Fruit fly (Drosophila melanogaster): ENCODE data around the gene CG5359.

The CG5359 gene

DNA sequence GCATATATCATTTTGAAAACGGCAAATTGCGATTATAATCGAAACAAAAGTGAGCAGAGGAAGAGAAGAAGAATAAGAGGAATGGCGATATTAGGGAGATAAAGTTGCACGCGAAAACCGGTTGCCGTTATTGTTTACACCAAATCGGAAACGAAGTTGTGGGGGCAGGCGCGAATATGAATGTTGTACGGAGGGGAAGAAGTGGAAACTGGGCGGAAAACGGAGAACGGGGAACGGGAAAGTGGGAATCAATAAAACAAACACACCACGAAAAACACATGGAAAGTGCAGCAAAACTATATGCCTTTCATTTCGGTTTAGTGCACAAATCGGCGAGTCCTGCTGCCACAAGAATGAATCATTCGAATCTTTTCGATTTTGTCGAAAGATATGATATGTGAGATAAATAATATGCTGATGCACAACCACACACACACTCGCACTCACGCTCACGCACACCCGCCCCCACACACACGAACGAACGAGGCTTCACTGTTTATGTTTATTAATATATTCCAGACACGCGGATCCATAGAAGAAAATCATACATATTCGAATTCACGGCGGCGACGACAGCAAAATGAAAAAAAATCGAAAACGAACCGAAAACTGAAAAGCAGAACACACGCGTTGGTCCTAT, 41.1 kb upstream of the CG5359 start:
- TF ChIP-seq usp (GFP tag; optimal IDR thresholded peaks at IDR 0.05) = no peak
- no peak for TF ChIP-seq brk (GFP tag; optimal IDR thresholded peaks at IDR 0.05)
- TF ChIP-seq psq (GFP tag; optimal IDR thresholded peaks at IDR 0.05) = peak; percentile 53
- no peak for TF ChIP-seq CG9705 (GFP tag; optimal IDR thresholded peaks at IDR 0.05)
- no peak for TF ChIP-seq Hr83 (GFP tag; optimal IDR thresholded peaks at IDR 0.05; ENCODE audit: poor library complexity, severe bottlenecking)
- TF ChIP-seq Abd-B (GFP tag; optimal IDR thresholded peaks at IDR 0.05) = no peak

DNA sequence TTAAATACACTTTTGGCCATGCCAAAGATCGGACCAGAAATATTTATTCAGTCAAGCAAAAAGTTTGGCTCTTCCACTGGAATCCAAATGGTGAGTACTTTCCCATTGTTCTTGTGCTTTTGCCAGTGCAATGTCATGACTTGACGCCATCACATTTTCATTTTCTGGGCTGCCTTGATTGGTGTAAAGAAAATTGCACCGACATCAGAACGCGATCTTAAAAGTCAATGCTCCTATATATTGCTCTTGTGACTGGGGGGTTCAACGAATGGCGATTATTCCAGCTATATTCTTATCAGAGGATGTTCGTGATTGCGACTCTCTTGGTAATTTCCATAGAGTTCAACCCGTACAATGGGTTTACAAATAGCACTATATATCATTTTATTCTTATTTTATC, 39.4 kb upstream of the CG5359 start:
- TF ChIP-seq dl (GFP tag; optimal IDR thresholded peaks at IDR 0.05; ENCODE audit: insufficient read depth in 1 of 2, partially characterized antibody in 2 of 2) (no peak), Rel (GFP tag; optimal IDR thresholded peaks at IDR 0.05) (no peak), Rel (tag; optimal IDR thresholded peaks at IDR 0.05) (peak; percentile 88)

DNA sequence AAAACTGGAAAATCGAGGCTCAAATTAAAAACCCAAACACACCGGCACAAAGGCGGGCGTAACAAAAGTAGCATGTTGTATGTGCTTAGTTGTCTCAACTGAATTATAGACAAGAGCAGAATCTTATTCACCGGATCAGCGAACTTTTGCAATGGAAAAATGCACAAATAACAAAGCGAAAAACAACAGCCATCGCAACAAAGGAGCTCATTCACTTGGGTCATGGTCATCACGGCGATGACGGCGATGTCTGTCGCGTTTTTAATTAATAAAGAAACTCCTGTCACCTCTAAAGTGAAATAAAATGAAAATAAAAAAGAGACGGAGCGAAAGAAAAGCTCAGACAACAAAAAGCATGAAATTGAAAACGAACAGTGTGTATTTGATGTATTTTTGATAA, 38.1 kb upstream of the CG5359 start:
- TF ChIP-seq fru (GFP tag; optimal IDR thresholded peaks at IDR 0.05) (no peak), Dfd (GFP tag; optimal IDR thresholded peaks at IDR 0.05) (no peak)

DNA sequence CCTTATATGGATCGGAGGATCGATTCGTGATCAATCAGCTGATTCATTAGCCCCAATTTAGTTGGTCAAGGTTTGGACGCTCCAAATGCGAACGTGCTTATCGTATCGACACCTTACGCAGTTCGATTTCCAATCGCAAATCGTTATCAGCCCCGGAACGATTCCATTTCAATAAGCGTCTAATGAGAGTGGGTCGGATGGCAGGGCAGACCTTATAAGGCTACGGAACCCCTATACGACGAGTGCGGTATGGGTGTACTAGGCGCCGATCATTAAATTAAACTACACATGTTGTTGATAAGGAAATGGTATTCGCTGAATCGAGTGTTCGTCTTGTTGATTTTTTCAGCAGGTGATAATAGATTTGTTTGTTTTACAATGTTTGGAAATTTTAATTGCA, 34.7 kb upstream of the CG5359 start:
- TF ChIP-seq fru (GFP tag; optimal IDR thresholded peaks at IDR 0.05) (no peak), N (GFP tag; optimal IDR thresholded peaks at IDR 0.05) (no peak), Hr83 (GFP tag; optimal IDR thresholded peaks at IDR 0.05; ENCODE audit: poor library complexity, severe bottlenecking) (no peak), brk (GFP tag; optimal IDR thresholded peaks at IDR 0.05) (peak; percentile 47)

DNA sequence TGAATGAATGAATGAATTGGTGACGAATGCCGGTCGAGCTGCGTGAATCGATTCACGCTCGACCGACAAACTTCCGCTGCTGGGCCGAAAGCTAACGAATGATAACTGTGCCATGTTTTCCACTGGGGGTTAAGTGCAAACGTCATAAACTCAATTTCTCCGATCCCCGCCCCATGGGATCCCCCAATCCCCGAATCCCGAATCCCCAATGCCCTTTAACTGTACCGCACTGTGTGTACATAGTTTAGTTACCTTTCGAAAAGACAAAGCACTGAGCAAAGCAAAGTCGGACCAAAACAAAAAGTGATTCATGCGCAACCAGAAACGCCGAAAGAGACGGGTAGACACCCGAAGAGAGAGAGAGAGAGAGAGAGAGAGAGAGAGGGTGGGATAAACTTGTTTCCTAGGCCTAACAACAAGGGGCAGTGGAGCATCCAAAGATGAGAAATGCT, 33.9 kb upstream of the CG5359 start:
- TF ChIP-seq foxo (GFP tag; optimal IDR thresholded peaks at IDR 0.05) = no peak
- no peak for TF ChIP-seq Rel (GFP tag; optimal IDR thresholded peaks at IDR 0.05)
- TF ChIP-seq Rel (tag; optimal IDR thresholded peaks at IDR 0.05) = peak; percentile 19

DNA sequence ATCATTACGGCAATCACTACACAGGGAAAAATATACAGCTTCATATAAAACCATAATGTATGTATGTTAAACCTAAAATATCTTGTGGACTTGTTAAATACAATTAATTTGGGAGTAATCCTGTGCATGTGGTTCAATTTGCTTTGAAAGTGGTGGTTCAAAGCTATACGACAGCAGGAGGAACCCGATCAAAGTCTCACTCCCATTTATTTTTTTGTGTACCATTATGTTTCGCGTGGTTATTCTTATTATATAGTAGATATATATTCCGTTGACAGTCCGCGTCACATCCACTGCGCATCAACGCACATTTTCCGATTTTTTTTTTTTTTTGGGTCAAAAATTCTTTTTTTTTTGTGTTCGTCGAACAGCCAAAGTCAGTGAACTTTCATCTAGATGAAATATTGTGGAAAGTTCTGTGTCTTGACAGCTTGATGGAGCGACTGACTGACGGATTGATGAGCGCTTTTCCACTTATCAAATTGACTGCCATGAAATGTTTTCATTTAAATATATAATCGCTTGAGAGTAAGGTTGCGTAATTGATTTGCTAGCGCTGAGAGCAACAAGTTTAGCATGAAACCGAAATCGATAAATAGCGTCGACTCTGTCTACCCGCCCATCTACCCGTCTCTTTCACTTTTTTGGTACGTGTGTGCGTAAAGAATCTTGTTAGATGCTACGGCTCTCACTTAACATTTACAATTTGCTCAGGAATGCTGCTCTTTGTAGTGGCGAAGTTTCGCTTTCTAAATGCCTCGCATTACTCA, 32.1 kb upstream of the CG5359 start:
- no peak for TF ChIP-seq pan (optimal IDR thresholded peaks at IDR 0.05)
- no peak for TF ChIP-seq OdsH (GFP tag; optimal IDR thresholded peaks at IDR 0.05)
- no peak for TF ChIP-seq h (GFP tag; optimal IDR thresholded peaks at IDR 0.05)
- no peak for TF ChIP-seq sv (GFP tag; optimal IDR thresholded peaks at IDR 0.05)
- no peak for TF ChIP-seq fru (GFP tag; optimal IDR thresholded peaks at IDR 0.05)
- TF ChIP-seq psq (GFP tag; optimal IDR thresholded peaks at IDR 0.05) = no peak
- no peak for TF ChIP-seq tai (GFP tag; optimal IDR thresholded peaks at IDR 0.05)
- TF ChIP-seq CG9705 (GFP tag; optimal IDR thresholded peaks at IDR 0.05) = no peak
- TF ChIP-seq dsf (GFP tag; optimal IDR thresholded peaks at IDR 0.05; ENCODE audit: borderline replicate concordance) = no peak
- TF ChIP-seq N (GFP tag; optimal IDR thresholded peaks at IDR 0.05) = no peak
- TF ChIP-seq foxo (GFP tag; optimal IDR thresholded peaks at IDR 0.05) = no peak
- TF ChIP-seq Vsx2 (GFP tag; optimal IDR thresholded peaks at IDR 0.05; ENCODE audit: partially characterized antibody) = no peak
- no peak for TF ChIP-seq ey (GFP tag; optimal IDR thresholded peaks at IDR 0.05)

DNA sequence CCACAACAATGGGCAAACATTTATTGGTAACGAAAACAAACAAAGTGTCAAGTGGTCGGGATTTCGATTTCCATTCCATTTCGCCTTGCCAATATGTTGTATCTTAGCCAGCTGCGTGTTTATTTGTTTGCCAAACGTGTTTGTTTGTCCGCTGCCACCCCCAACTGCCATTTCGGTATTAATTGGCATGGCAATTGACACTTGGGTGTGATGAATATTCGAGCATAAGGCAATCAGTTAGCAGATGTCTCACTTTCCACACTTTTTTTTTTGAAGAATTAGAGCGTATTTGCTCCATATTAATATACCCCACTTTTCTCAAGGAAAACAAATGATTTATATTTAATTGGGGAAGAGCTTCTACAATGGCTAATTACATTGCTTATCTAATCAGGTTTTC, 30.4 kb upstream of the CG5359 start:
- no peak for TF ChIP-seq OdsH (GFP tag; optimal IDR thresholded peaks at IDR 0.05)

DNA sequence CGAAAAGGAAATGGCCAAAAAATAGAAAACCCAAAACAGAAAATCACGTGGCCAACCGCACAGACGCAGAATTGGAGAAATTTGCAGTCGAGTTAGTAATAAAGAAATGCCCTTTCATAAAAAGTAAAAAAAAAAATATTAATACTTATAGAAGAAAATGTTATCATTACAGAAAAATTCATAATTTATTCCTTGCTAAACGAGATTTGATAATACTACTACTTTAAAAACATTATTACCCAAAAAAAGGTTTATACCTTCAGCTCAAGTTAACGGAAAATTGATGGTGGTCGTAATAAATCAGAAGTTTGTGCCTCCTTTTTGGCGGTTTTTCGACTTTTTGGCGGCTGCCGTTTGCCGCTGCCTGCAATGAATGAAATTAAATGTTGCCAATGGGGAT, 27.3 kb upstream of the CG5359 start:
- TF ChIP-seq CrebA (GFP tag; optimal IDR thresholded peaks at IDR 0.05; ENCODE audit: borderline replicate concordance) = no peak
- no peak for TF ChIP-seq sv (GFP tag; optimal IDR thresholded peaks at IDR 0.05)
- TF ChIP-seq dmrt93B (GFP tag; optimal IDR thresholded peaks at IDR 0.05) = no peak
- no peak for TF ChIP-seq Dif (GFP tag; optimal IDR thresholded peaks at IDR 0.05; ENCODE audit: partially characterized antibody)
- no peak for TF ChIP-seq CG9705 (GFP tag; optimal IDR thresholded peaks at IDR 0.05)
- TF ChIP-seq OdsH (GFP tag; optimal IDR thresholded peaks at IDR 0.05) = no peak
- no peak for TF ChIP-seq dl (GFP tag; optimal IDR thresholded peaks at IDR 0.05; ENCODE audit: insufficient read depth in 1 of 2, partially characterized antibody in 2 of 2)
- no peak for TF ChIP-seq woc (GFP tag; optimal IDR thresholded peaks at IDR 0.05)
- TF ChIP-seq rgr (GFP tag; optimal IDR thresholded peaks at IDR 0.05) = no peak
- TF ChIP-seq pan (optimal IDR thresholded peaks at IDR 0.05) = no peak

Measured in whole organism, wandering third instar larva.